Fruit fly (Drosophila melanogaster) whole organism, prepupa: ENCODE measurements around the gene CG34034.

ENCODE experiments used
- Eip75B ChIP-seq: fragments of 200-800 bp; sonication (Bioruptor generic); optimal IDR thresholded peaks from 3 replicates; lab custom pipeline; 2016; ENCODE audit warnings: missing biosample characterization, missing genetic modification characterization
- Hr39 ChIP-seq: fragments of 200-800 bp; sonication (Bioruptor generic); optimal IDR thresholded peaks from 2 replicates; lab custom pipeline; 2016; ENCODE audit warnings: missing biosample characterization, missing genetic modification characterization
- lz ChIP-seq: fragments of 200-800 bp; sonication (Bioruptor generic); optimal IDR thresholded peaks from 3 replicates; lab custom pipeline; 2016; ENCODE audit warnings: missing biosample characterization, missing genetic modification characterization

dm6 chr3R:21739750-21740319, 925 bp upstream of the CG34034 start, which contains the start of gene CG5849:
- TF ChIP-seq Hr39 (GFP tag; lab: Kevin White, UChicago) (no peak), lz (GFP tag; lab: Kevin White, UChicago) (no peak), Eip75B (no peak)
